Fruit fly (Drosophila melanogaster): Measurements from ENCODE around the gene CG17147.
A peak's percentile ranks its signal among the peaks of the same experiment; 100 is the strongest.

Gene CG17147

DNA sequence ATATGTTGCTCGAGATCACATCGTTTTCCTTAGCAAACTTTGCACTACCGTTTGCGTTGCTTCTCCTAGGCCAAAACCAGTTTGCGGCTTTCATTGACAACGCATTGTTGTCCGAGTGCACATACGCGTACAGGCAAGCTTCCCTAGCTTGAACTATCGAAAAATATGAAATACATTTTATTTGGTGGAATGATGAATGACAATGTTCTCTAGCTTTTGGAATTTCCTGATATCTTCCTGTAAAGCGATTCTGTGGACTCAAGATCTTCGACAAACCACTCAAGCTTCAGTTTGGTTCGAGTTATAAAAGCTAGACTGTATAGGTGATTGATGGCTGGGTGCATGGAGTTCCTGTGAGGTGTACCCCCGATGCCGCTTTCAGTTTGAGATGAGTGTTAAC, 27.9 kb upstream of the CG17147 start (continued):
- no peak for TF ChIP-seq CG8765 (GFP tag; IDR thresholded peaks at IDR 0.05)
- no peak for TF ChIP-seq cas (GFP tag; IDR thresholded peaks at IDR 0.05)
- peak; percentile 63 for TF ChIP-seq CG8944 (GFP tag; optimal IDR thresholded peaks at IDR 0.05)
- TF ChIP-seq wek (GFP tag; optimal IDR thresholded peaks at IDR 0.05), result no peak
- no peak for TF ChIP-seq crol (GFP tag; IDR thresholded peaks at IDR 0.05)
- TF ChIP-seq nom (GFP tag; optimal IDR thresholded peaks at IDR 0.05), result peak; percentile 59
- peak; percentile 23; the same call in 1 of the 2 replicates for TF ChIP-seq Gsc (GFP tag; IDR thresholded peaks at IDR 0.05)
- TF ChIP-seq CG12391 (tag; optimal IDR thresholded peaks at IDR 0.05), result peak; percentile 62
- TF ChIP-seq MTF-1 (GFP tag; optimal IDR thresholded peaks at IDR 0.05; ENCODE audit: borderline replicate concordance), result peak; percentile 53
- TF ChIP-seq B-H1 (GFP tag; IDR thresholded peaks at IDR 0.05), result peak; percentile 50; the same call in 2 of the 3 replicates
- peak; percentile 67 for TF ChIP-seq CG17829 (tag; optimal IDR thresholded peaks at IDR 0.05)
- peak; percentile 75 for TF ChIP-seq CG17359 (tag; optimal IDR thresholded peaks at IDR 0.05)
- TF ChIP-seq kay (GFP tag; optimal IDR thresholded peaks at IDR 0.05), result peak; percentile 6
- TF ChIP-seq tap (tag; optimal IDR thresholded peaks at IDR 0.05), result peak; percentile 62
- peak; percentile 29; the same call in 1 of the 2 replicates for TF ChIP-seq klu (GFP tag; IDR thresholded peaks at IDR 0.05)
- no peak for TF ChIP-seq ac (GFP tag; optimal IDR thresholded peaks at IDR 0.05)
- TF ChIP-seq sc (optimal IDR thresholded peaks at IDR 0.05), result no peak
- peak; percentile 4 for TF ChIP-seq sc (GFP tag; optimal IDR thresholded peaks at IDR 0.05)
- peak; percentile 95 for TF ChIP-seq grau (tag; optimal IDR thresholded peaks at IDR 0.05)
- no peak for TF ChIP-seq CG11560 (tag; IDR thresholded peaks at IDR 0.05)
- peak; percentile 58; the same call in 1 of the 2 replicates for TF ChIP-seq Awh (GFP tag; IDR thresholded peaks at IDR 0.05)
- TF ChIP-seq Gug (GFP tag; IDR thresholded peaks at IDR 0.05), result peak; percentile 50; the same call in 2 of the 4 replicates
- no peak for TF ChIP-seq lbe (GFP tag; optimal IDR thresholded peaks at IDR 0.05)
- TF ChIP-seq fd64A (GFP tag; optimal IDR thresholded peaks at IDR 0.05), result peak; percentile 8
- no peak for TF ChIP-seq exex (tag; optimal IDR thresholded peaks at IDR 0.05)
- 0 out of 2 replicates have a peak, but pooled peaks have one; percentile 15 for TF ChIP-seq al (GFP tag; IDR thresholded peaks at IDR 0.05)
- TF ChIP-seq pan (optimal IDR thresholded peaks at IDR 0.05), result no peak
- peak in 1 of 2 experiments; percentile 81 for TF ChIP-seq pan (GFP tag; optimal IDR thresholded peaks at IDR 0.05 in 1 of 2, IDR thresholded peaks at IDR 0.05 in 1 of 2)
- TF ChIP-seq CG4617 (GFP tag; optimal IDR thresholded peaks at IDR 0.05; ENCODE audit: borderline replicate concordance), result peak; percentile 8
- no peak for TF ChIP-seq CG15011 (GFP tag; optimal IDR thresholded peaks at IDR 0.05)
- TF ChIP-seq Poxn (GFP tag; IDR thresholded peaks at IDR 0.05), result no peak
- 0 out of 3 replicates have a peak, but pooled peaks have one; percentile 43 for TF ChIP-seq jigr1 (GFP tag; IDR thresholded peaks at IDR 0.05)
- 0 out of 2 replicates have a peak, but pooled peaks have one; percentile 44 for TF ChIP-seq CG1024 (GFP tag; IDR thresholded peaks at IDR 0.05)
- no peak for TF ChIP-seq sim (GFP tag; IDR thresholded peaks at IDR 0.05)
- no peak for TF ChIP-seq CG7963 (GFP tag; IDR thresholded peaks at IDR 0.05; ENCODE audit: partially characterized antibody)
- peak; percentile 81 for TF ChIP-seq Xrp1 (GFP tag; IDR thresholded peaks at IDR 0.05)
- peak; percentile 63 for TF ChIP-seq D19A (tag; optimal IDR thresholded peaks at IDR 0.05)
- no peak for TF ChIP-seq CG42726 (GFP tag; IDR thresholded peaks at IDR 0.05; ENCODE audit: partially characterized antibody)
- peak; percentile 1 for TF ChIP-seq CG15696 (tag; optimal IDR thresholded peaks at IDR 0.05)
- no peak for TF ChIP-seq yki (optimal IDR thresholded peaks at IDR 0.05)
- peak; percentile 40 for TF ChIP-seq Spps (tag; optimal IDR thresholded peaks at IDR 0.05)
- TF ChIP-seq zfh1 (GFP tag; IDR thresholded peaks at IDR 0.05), result peak; percentile 73; the same call in 2 of the 3 replicates
- no peak for TF ChIP-seq trh (GFP tag; optimal IDR thresholded peaks at IDR 0.05)
- TF ChIP-seq luna (GFP tag; optimal IDR thresholded peaks at IDR 0.05), result no peak
- no peak for TF ChIP-seq ato (GFP tag; IDR thresholded peaks at IDR 0.05; ENCODE audit: partially characterized antibody)
- TF ChIP-seq D (optimal IDR thresholded peaks at IDR 0.05), result no peak
- peak; percentile 69 for TF ChIP-seq D (GFP tag; optimal IDR thresholded peaks at IDR 0.05)
- peak; percentile 57 for TF ChIP-seq CG17385 (GFP tag; optimal IDR thresholded peaks at IDR 0.05)
- peak; percentile 45 for TF ChIP-seq CG12071 (GFP tag; optimal IDR thresholded peaks at IDR 0.05)
- peak; percentile 55 for TF ChIP-seq CG12769 (tag; optimal IDR thresholded peaks at IDR 0.05)
- TF ChIP-seq CG11695 (GFP tag; IDR thresholded peaks at IDR 0.05), result 0 out of 3 replicates have a peak, but pooled peaks have one; percentile 7
- peak; percentile 40 for TF ChIP-seq chn (GFP tag; optimal IDR thresholded peaks at IDR 0.05)

Data from whole organism, embryonic.